Fruit fly (Drosophila melanogaster): ENCODE measurements around the gene CG31106.

DNA sequence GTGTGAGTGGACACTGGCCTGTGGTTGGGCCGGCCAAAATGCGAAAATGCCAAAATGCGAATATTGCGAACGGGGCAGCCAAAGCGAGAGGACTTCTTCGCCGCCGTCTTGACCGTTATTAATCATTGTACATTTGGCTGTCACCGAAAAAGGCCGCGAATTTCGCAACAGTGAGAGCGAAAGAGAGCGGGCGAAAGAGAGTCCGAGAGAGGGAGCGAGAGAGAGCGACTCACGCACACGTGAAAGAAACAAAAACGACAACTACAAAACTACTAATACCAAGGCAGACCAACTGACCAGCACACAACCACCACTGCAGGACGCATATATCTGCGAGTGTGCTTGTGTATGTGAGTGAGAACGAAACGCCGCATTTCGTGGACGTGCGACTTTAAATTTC, 31.6 kb upstream of the CG31106 start:
- no peak for TF ChIP-seq GATAd (GFP tag; optimal IDR thresholded peaks at IDR 0.05)
- no peak for TF ChIP-seq lola (GFP tag; optimal IDR thresholded peaks at IDR 0.05)
- TF ChIP-seq sage (GFP tag; optimal IDR thresholded peaks at IDR 0.05), result no peak
- no peak for TF ChIP-seq Dfd (GFP tag; optimal IDR thresholded peaks at IDR 0.05)
- no peak for TF ChIP-seq psq (GFP tag; optimal IDR thresholded peaks at IDR 0.05)
- no peak for TF ChIP-seq fru (GFP tag; optimal IDR thresholded peaks at IDR 0.05)
